Worm (Caenorhabditis elegans): ENCODE data around the gene cest-7.

cest-7 gene

ce11 chrX:12212801-12213200, 16.9 kb upstream of the cest-7 start, which contains the start of gene cab-1:
Gene cab-1 (minus strand): TSS chrX:12212901.
- TF ChIP-seq hrde-1 (tag; optimal IDR thresholded peaks at IDR 0.05; ENCODE audit: borderline replicate concordance): no peak
- no peak for TF ChIP-seq bed-2 (GFP tag; IDR thresholded peaks at IDR 0.05)
- TF ChIP-seq ceh-58 (GFP tag; IDR thresholded peaks at IDR 0.05): no peak
- TF ChIP-seq gei-17 (GFP tag; optimal IDR thresholded peaks at IDR 0.05): no peak
- no peak for TF ChIP-seq pbrm-1 (GFP tag; IDR thresholded peaks at IDR 0.05)
- TF ChIP-seq B0035.1 (tag; optimal IDR thresholded peaks at IDR 0.05): no peak
- TF ChIP-seq let-526 (GFP tag; IDR thresholded peaks at IDR 0.05): no peak
- no peak for TF ChIP-seq let-607 (tag; optimal IDR thresholded peaks at IDR 0.05)
- TF ChIP-seq ceh-100 (GFP tag; IDR thresholded peaks at IDR 0.05): no peak
- TF ChIP-seq repo-1 (tag; optimal IDR thresholded peaks at IDR 0.05): no peak
- TF ChIP-seq F22D6.2 (tag; optimal IDR thresholded peaks at IDR 0.05): no peak
- no peak for TF ChIP-seq F37B4.10 (GFP tag; IDR thresholded peaks at IDR 0.05)
- TF ChIP-seq aptf-3 (GFP tag; IDR thresholded peaks at IDR 0.05): no peak
- TF ChIP-seq snpc-4 (GFP tag; optimal IDR thresholded peaks at IDR 0.05): no peak
- TF ChIP-seq snpc-4 (tag; optimal IDR thresholded peaks at IDR 0.05): no peak

- TF ChIP-seq lin-54 (GFP tag; optimal IDR thresholded peaks at IDR 0.05): no peak
- no peak for TF ChIP-seq ztf-28 (GFP tag; IDR thresholded peaks at IDR 0.05)
- TF ChIP-seq F49E8.2 (tag; optimal IDR thresholded peaks at IDR 0.05; ENCODE audit: insufficient read depth): no peak
- TF ChIP-seq lsl-1 (GFP tag; optimal IDR thresholded peaks at IDR 0.05): no peak
- TF ChIP-seq ceh-79 (tag; optimal IDR thresholded peaks at IDR 0.05): no peak
- TF ChIP-seq snpc-4 (GFP tag; optimal IDR thresholded peaks at IDR 0.05): no peak
- TF ChIP-seq snpc-4 (tag; optimal IDR thresholded peaks at IDR 0.05): no peak
- TF ChIP-seq let-526 (GFP tag; IDR thresholded peaks at IDR 0.05): no peak
- no peak for TF ChIP-seq F22D6.2 (tag; optimal IDR thresholded peaks at IDR 0.05)
- TF ChIP-seq mel-28 (tag; optimal IDR thresholded peaks at IDR 0.05; ENCODE audit: borderline replicate concordance): no peak
- TF ChIP-seq chd-7 (tag; optimal IDR thresholded peaks at IDR 0.05): no peak
- TF ChIP-seq nfya-2 (GFP tag; IDR thresholded peaks at IDR 0.05): no peak
- TF ChIP-seq repo-1 (tag; optimal IDR thresholded peaks at IDR 0.05): no peak
- TF ChIP-seq ceh-100 (GFP tag; IDR thresholded peaks at IDR 0.05): no peak
- no peak for TF ChIP-seq egl-44 (GFP tag; IDR thresholded peaks at IDR 0.05)
Measured at ce11 chrX:12216943-12217342, 12.8 kb upstream of the cest-7 start, which contains the start of gene C23H4.8. Gene C23H4.8 (plus strand): TSS chrX:12217243.

ce11 chrX:12219477-12219876, 10.3 kb upstream of the cest-7 start, which contains the start of gene cest-8:
Gene cest-8 (plus strand): TSS chrX:12219660.
- TF ChIP-seq attf-6 (GFP tag; IDR thresholded peaks at IDR 0.05) (no peak), ceh-91 (GFP tag; IDR thresholded peaks at IDR 0.05) (no peak), ekl-4 (GFP tag; IDR thresholded peaks at IDR 0.05) (no peak), lag-1 (GFP tag; IDR thresholded peaks at IDR 0.05) (no peak)

ce11 chrX:12221817-12222216, 7.9 kb upstream of the cest-7 start, which contains the start of gene cest-9.2:
Gene cest-9.2 (plus strand): TSS chrX:12222117.
- TF ChIP-seq Y79H2A.3 (GFP tag; conservative IDR thresholded peaks at IDR 0.05): no peak
- TF ChIP-seq B0035.1 (tag; optimal IDR thresholded peaks at IDR 0.05): no peak

- TF ChIP-seq nhr-80 (tag; optimal IDR thresholded peaks at IDR 0.05) (peak; percentile 38), F57A8.1 (GFP tag; optimal IDR thresholded peaks at IDR 0.05) (no peak)
Measured at ce11 chrX:12222723-12223122, 7.0 kb upstream of the cest-7 start.

Measured in whole organism, young adult.